Fruit fly (Drosophila melanogaster) whole organism, prepupa: ENCODE results near the gene mthl1.
A peak's percentile ranks its signal among the peaks of the same experiment; 100 is the strongest.

Experiments used
- CG1621 ChIP-seq: fragments of 200-800 bp; sonication (Bioruptor generic); optimal IDR thresholded peaks from 3 replicates; lab custom pipeline; 2018; ENCODE audit warnings: missing biosample characterization, mild to moderate bottlenecking, missing genetic modification characterization
- CG32006 ChIP-seq: fragments of 200-800 bp; sonication (Bioruptor generic); optimal IDR thresholded peaks from 3 replicates; lab custom pipeline; 2017; ENCODE audit warnings: missing biosample characterization, mild to moderate bottlenecking, missing genetic modification characterization
- CG9139 ChIP-seq: fragments of 200-800 bp; sonication (Bioruptor generic); optimal IDR thresholded peaks from 3 replicates; lab custom pipeline; 2017; ENCODE audit warnings: missing biosample characterization, mild to moderate bottlenecking, missing genetic modification characterization
- Eip93F ChIP-seq: fragments of 200-800 bp; sonication (Bioruptor generic); optimal IDR thresholded peaks from 2 replicates; lab custom pipeline; 2016; ENCODE audit warnings: missing biosample characterization, mild to moderate bottlenecking, missing genetic modification characterization
- Gug ChIP-seq: fragments of 200-800 bp; sonication (Bioruptor generic); IDR thresholded peaks from 2 replicates; pipeline ENCODE4 v1.3.6; 2022; ENCODE audit warnings: missing biosample characterization, missing genetic modification characterization
- Lpt ChIP-seq: fragments of 200-800 bp; sonication (Bioruptor generic); optimal IDR thresholded peaks from 3 replicates; lab custom pipeline; 2016; ENCODE audit warnings: missing biosample characterization, missing genetic modification characterization
- Met ChIP-seq: fragments of 200-800 bp; sonication (Bioruptor generic); optimal IDR thresholded peaks from 3 replicates; lab custom pipeline; 2016; ENCODE audit warnings: missing biosample characterization, missing genetic modification characterization
- OdsH ChIP-seq: fragments of 200-800 bp; sonication (Bioruptor generic); optimal IDR thresholded peaks from 3 replicates; lab custom pipeline; 2016; ENCODE audit warnings: missing biosample characterization, missing genetic modification characterization
- Smox ChIP-seq: fragments of 200-800 bp; sonication (Bioruptor generic); optimal IDR thresholded peaks from 3 replicates; lab custom pipeline; 2016; ENCODE audit warnings: missing biosample characterization, missing genetic modification characterization
- Sox102F ChIP-seq: fragments of 200-800 bp; sonication (Bioruptor generic); optimal IDR thresholded peaks from 2 replicates; lab custom pipeline; 2016; ENCODE audit warnings: missing biosample characterization, mild to moderate bottlenecking, missing genetic modification characterization
- lz ChIP-seq: fragments of 200-800 bp; sonication (Bioruptor generic); optimal IDR thresholded peaks from 3 replicates; lab custom pipeline; 2016; ENCODE audit warnings: missing biosample characterization, missing genetic modification characterization
- salr ChIP-seq, 2 experiments: fragments of 200-800 bp; sonication (Bioruptor generic); optimal IDR thresholded peaks; 3 replicates each; lab custom pipeline; 2016 to 2018; ENCODE audit warnings: missing biosample characterization in 2 of 2, missing genetic modification characterization in 2 of 2, mild to moderate bottlenecking in 1 of 2
- spab ChIP-seq: fragments of 200-800 bp; sonication (Bioruptor generic); optimal IDR thresholded peaks from 2 replicates; lab custom pipeline; 2017; ENCODE audit warnings: missing biosample characterization, mild to moderate bottlenecking, missing genetic modification characterization, missing genetic modification reagents
- svp ChIP-seq: fragments of 200-800 bp; sonication (Bioruptor generic); peaks from one replicate; lab custom pipeline; 2016; ENCODE audit warnings: missing biosample characterization, missing genetic modification characterization

DNA sequence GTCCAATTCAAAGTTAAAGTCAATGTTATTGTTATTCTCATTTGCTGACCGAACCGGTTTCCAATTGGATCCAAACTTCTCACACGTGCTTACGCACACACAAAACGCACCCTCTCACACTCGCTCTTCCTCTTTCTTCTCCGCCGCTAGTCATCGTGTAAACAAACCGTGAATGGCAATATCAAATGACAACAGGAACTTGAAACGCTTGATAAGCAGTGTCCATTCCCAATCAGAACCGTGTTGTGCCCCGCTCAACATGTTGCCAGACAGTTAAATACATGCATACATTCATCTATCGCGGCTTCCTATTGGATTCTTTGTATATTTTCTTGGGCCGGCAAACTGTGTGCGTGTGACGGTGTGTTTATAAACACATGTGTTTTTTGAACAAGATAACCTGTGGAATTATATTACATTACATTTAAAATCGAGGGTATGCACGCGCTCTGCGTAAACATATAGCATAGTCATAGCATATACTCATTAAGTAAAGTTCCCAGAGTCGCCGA lies 15.0 kb downstream of the mthl1 start:
- TF ChIP-seq Lpt (no peak), CG32006 (GFP tag; lab: Kevin White, UChicago) (no peak), OdsH (GFP tag; lab: Kevin White, UChicago) (no peak), Met (GFP tag; lab: Kevin White, UChicago) (no peak), Sox102F (GFP tag; lab: Kevin White, UChicago) (no peak), Gug (GFP tag; lab: Robert Waterston, UW) (no peak), svp (peak; percentile 76), lz (GFP tag; lab: Kevin White, UChicago) (no peak), Smox (GFP tag; lab: Kevin White, UChicago) (no peak), Eip93F (GFP tag; lab: Kevin White, UChicago) (no peak), CG9139 (no peak), CG1621 (tag; lab: Kevin White, UChicago) (no peak), spab (no peak), salr (GFP tag; optimal IDR thresholded peaks at IDR 0.05; lab: Kevin White, UChicago) (no peak)
